Fruit fly (Drosophila melanogaster): ENCODE measurements around the gene CenG1A.

DNA sequence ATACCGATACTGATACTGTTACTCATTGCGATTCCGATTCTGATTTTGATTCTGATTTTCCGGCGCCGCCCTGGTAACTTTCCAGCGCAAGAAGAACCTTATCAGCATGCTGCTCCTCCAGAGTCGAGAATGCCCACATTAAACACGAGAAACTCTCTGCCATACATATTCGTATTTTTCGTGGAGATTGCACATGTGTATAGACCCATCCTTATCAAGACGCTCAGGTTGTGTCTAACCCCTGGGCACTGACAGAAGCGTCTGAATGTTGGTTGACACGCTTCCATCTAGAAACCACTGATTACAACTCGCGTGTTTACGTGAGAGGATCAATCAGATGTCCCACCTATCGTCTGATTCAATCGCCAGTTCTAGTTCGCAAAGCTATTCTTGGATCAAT lies 30.2 kb upstream of the CenG1A start:
- no peak for TF ChIP-seq Hr96 (GFP tag; optimal IDR thresholded peaks at IDR 0.05)
- TF ChIP-seq toe (GFP tag; optimal IDR thresholded peaks at IDR 0.05) = no peak
- no peak for TF ChIP-seq CG11617 (GFP tag; optimal IDR thresholded peaks at IDR 0.05)
- TF ChIP-seq kay (GFP tag; ENCODE audit: borderline replicate concordance) = no peak
- peak; percentile 52 for TF ChIP-seq Mnt (GFP tag; optimal IDR thresholded peaks at IDR 0.05)
- no peak for TF ChIP-seq CG7045 (GFP tag; optimal IDR thresholded peaks at IDR 0.05)
- no peak for TF ChIP-seq cnc (optimal IDR thresholded peaks at IDR 0.05)
- no peak for TF ChIP-seq pad (GFP tag; optimal IDR thresholded peaks at IDR 0.05)
- TF ChIP-seq CG5204 (GFP tag; optimal IDR thresholded peaks at IDR 0.05) = no peak
- no peak for TF ChIP-seq ovo (GFP tag; optimal IDR thresholded peaks at IDR 0.05)
- TF ChIP-seq Clk (GFP tag; optimal IDR thresholded peaks at IDR 0.05) = no peak
- no peak for TF ChIP-seq CG7101 (tag; optimal IDR thresholded peaks at IDR 0.05)

All from whole organism, adult.